Worm (Caenorhabditis elegans) whole organism, L1 larva: ENCODE data around the gene C52E2.5.

ENCODE experiments used
- aly-2 ChIP-seq: fragments of 150-350 bp; optimal IDR thresholded peaks from 2 replicates; lab custom pipeline; 2014; ENCODE audit warnings: missing biosample characterization, missing genetic modification characterization
- ceh-63 ChIP-seq: fragments of 200-800 bp; sonication (Bioruptor generic); optimal IDR thresholded peaks from 2 replicates; lab custom pipeline; 2018; ENCODE audit warnings: mild to moderate bottlenecking, missing genetic modification characterization, missing compliant biosample characterization
- ces-1 ChIP-seq: fragments of 150-350 bp; optimal IDR thresholded peaks from 2 replicates; lab custom pipeline; 2014; ENCODE audit warnings: missing biosample characterization, missing genetic modification reagents, missing genetic modification characterization
- fkh-4 ChIP-seq: sonication (generic microtip); optimal IDR thresholded peaks from 2 replicates; lab custom pipeline; 2016; ENCODE audit warnings: missing compliant biosample characterization, missing genetic modification characterization, borderline replicate concordance
- fos-1 ChIP-seq: fragments of 150-350 bp; optimal IDR thresholded peaks from 2 replicates; lab custom pipeline; 2014; ENCODE audit warnings: missing biosample characterization, missing genetic modification characterization
- skn-1 ChIP-seq: fragments of 150-350 bp; optimal IDR thresholded peaks from 2 replicates; lab custom pipeline; 2014; ENCODE audit warnings: missing biosample characterization, missing genetic modification characterization
- sox-4 ChIP-seq: sonication (generic microtip); optimal IDR thresholded peaks from 2 replicates; lab custom pipeline; 2016; ENCODE audit warnings: missing genetic modification characterization, missing compliant biosample characterization
- unc-62 ChIP-seq: fragments of 150-350 bp; optimal IDR thresholded peaks from 2 replicates; lab custom pipeline; 2014; ENCODE audit warnings: missing biosample characterization, missing genetic modification reagents, missing genetic modification characterization
- vab-15 ChIP-seq: sonication (generic microtip); optimal IDR thresholded peaks from 2 replicates; lab custom pipeline; 2017; ENCODE audit warnings: missing genotype, mild to moderate bottlenecking, missing genetic modification characterization, missing compliant biosample characterization
- ztf-4 ChIP-seq: fragments of 150-350 bp; optimal IDR thresholded peaks from 2 replicates; lab custom pipeline; 2014; ENCODE audit warnings: missing biosample characterization, missing genetic modification characterization

DNA sequence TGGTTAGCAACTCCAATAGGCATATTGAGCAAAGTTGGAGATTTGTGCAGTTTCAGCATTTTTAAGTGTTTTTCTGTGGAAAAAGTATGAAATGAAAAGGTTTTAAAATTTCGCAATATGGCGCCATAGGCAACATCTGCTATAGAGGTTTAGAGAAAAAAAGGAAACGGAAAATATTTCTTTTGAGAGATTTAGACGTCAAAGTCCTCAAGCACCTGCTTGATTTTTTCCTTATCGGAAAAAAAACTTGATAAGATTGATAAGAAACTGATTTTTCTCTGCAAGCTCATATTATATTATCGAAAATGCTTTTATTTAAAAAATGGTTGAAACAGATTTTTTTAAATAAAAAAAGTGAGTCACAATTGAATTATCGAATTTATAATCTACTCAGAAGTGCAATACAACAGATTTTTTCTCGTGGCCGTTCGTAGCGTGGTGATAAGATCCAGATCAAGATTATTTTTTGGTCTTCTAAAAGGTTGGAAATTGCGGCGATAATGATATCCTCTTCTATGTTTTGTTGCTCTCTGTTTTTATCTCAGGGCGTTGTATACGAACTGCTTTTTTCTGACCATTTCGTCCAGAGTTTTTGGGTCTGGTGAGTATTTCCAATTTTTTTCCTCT, 22.7 kb downstream of the C52E2.5 start, which contains the start of gene fbxc-19:
- TF ChIP-seq sox-4 (tag; lab: Kevin White, UChicago): no peak
- TF ChIP-seq ceh-63 (GFP tag; lab: Kevin White, UChicago): no peak
- TF ChIP-seq unc-62 (GFP tag; lab: Kevin White, UChicago): no peak
- TF ChIP-seq fos-1 (tag; lab: Kevin White, UChicago): peak; percentile 35
- no peak for TF ChIP-seq ztf-4 (tag; lab: Kevin White, UChicago)
- no peak for TF ChIP-seq vab-15
- no peak for TF ChIP-seq ces-1 (GFP tag; lab: Kevin White, UChicago)
- TF ChIP-seq fkh-4 (tag; lab: Kevin White, UChicago): no peak
- no peak for TF ChIP-seq aly-2
- peak; percentile 91 for TF ChIP-seq skn-1 (tag; lab: Kevin White, UChicago)
